Worm (Caenorhabditis elegans) whole organism, mixed stage, embryonic: Measurements from ENCODE around the gene dmsr-14.

Experiments
- blmp-1 ChIP-seq: fragments of 150-350 bp; optimal IDR thresholded peaks from 2 replicates; lab custom pipeline; 2014; ENCODE audit warnings: missing biosample characterization, missing genetic modification characterization
- ceh-43 ChIP-seq: fragments of 200-800 bp; sonication (Bioruptor generic); optimal IDR thresholded peaks from 2 replicates; lab custom pipeline; 2018; ENCODE audit warnings: mild to moderate bottlenecking, missing genetic modification characterization, moderate library complexity, missing compliant biosample characterization
- ces-1 ChIP-seq: fragments of 150-350 bp; optimal IDR thresholded peaks from 2 replicates; lab custom pipeline; 2014; ENCODE audit warnings: missing biosample characterization, missing genetic modification reagents, missing genetic modification characterization
- elt-3 ChIP-seq: fragments of 150-350 bp; optimal IDR thresholded peaks from 2 replicates; lab custom pipeline; 2014; ENCODE audit warnings: missing biosample characterization, missing genetic modification characterization
- lin-13 ChIP-seq: fragments of 150-350 bp; optimal IDR thresholded peaks from 2 replicates; lab custom pipeline; 2014; ENCODE audit warnings: missing biosample characterization, missing genetic modification characterization
- mab-5 ChIP-seq: fragments of 150-350 bp; optimal IDR thresholded peaks from 2 replicates; lab custom pipeline; 2014; ENCODE audit warnings: missing biosample characterization, missing genetic modification characterization
- mep-1 ChIP-seq: fragments of 150-350 bp; optimal IDR thresholded peaks from 2 replicates; lab custom pipeline; 2017; ENCODE audit warnings: missing biosample characterization, missing genetic modification reagents, missing genetic modification characterization, inconsistent platforms
- nhr-12 ChIP-seq: fragments of 150-350 bp; optimal IDR thresholded peaks from 2 replicates; lab custom pipeline; 2014; ENCODE audit warnings: missing biosample characterization, missing genetic modification characterization
- nhr-28 ChIP-seq: fragments of 150-350 bp; optimal IDR thresholded peaks from 2 replicates; lab custom pipeline; 2014; ENCODE audit warnings: missing biosample characterization, missing genetic modification characterization
- pha-4 ChIP-seq: fragments of 150-350 bp; optimal IDR thresholded peaks from 2 replicates; lab custom pipeline; 2018; ENCODE audit warnings: missing biosample characterization, missing genetic modification reagents, missing genetic modification characterization
- snpc-4 ChIP-seq: fragments of 150-350 bp; optimal IDR thresholded peaks from 2 replicates; lab custom pipeline; 2014; ENCODE audit warnings: missing biosample characterization, missing genetic modification characterization
- unc-39 ChIP-seq: fragments of 150-350 bp; optimal IDR thresholded peaks from 2 replicates; lab custom pipeline; 2014; ENCODE audit warnings: missing biosample characterization, missing genetic modification characterization
- ztf-11 ChIP-seq: fragments of 150-350 bp; optimal IDR thresholded peaks from 2 replicates; lab custom pipeline; 2014; ENCODE audit warnings: missing biosample characterization, missing genetic modification characterization

ce11 chrV:6769440-6769839 is 47.6 kb downstream of the dmsr-14 start:
- TF ChIP-seq pha-4 (tag; lab: Kevin White, UChicago) (no peak), snpc-4 (tag; lab: Kevin White, UChicago) (no peak), nhr-28 (no peak), nhr-12 (tag; lab: Kevin White, UChicago) (no peak), blmp-1 (tag; lab: Kevin White, UChicago) (no peak), mab-5 (tag; lab: Kevin White, UChicago) (no peak), ztf-11 (tag; lab: Kevin White, UChicago) (no peak), unc-39 (tag; lab: Kevin White, UChicago) (no peak), ces-1 (no peak), ceh-43 (GFP tag; lab: Kevin White, UChicago) (no peak), elt-3 (tag; lab: Kevin White, UChicago) (no peak), lin-13 (no peak), mep-1 (tag; lab: Kevin White, UChicago) (no peak)
